Fruit fly (Drosophila melanogaster) whole organism, embryonic: ENCODE data around the gene CheB38b.

Experiments
- Awh ChIP-seq: fragments of 200-800 bp; sonication (Bioruptor generic); IDR thresholded peaks from 2 replicates; pipeline ENCODE4, ENCODE4 v1.3.6; 2022; ENCODE audit warnings: missing biosample characterization, missing genetic modification characterization
- BtbVII ChIP-seq: fragments of 200-800 bp; sonication (Bioruptor generic); optimal IDR thresholded peaks from 3 replicates; lab custom pipeline; 2017; ENCODE audit warnings: missing biosample characterization, mild to moderate bottlenecking, missing genetic modification characterization
- CG10321 ChIP-seq: fragments of 200-800 bp; sonication (Bioruptor generic); IDR thresholded peaks from 2 replicates; pipeline ENCODE4 v1.3.6; 2022; ENCODE audit warnings: missing biosample characterization, missing genetic modification characterization
- CG12219 ChIP-seq: fragments of 200-800 bp; sonication (Bioruptor generic); optimal IDR thresholded peaks from 3 replicates; lab custom pipeline; 2018; ENCODE audit warnings: missing biosample characterization, mild to moderate bottlenecking, missing genetic modification characterization
- CG12391 ChIP-seq: fragments of 200-800 bp; sonication (Bioruptor generic); optimal IDR thresholded peaks from 3 replicates; lab custom pipeline; 2018; ENCODE audit warnings: missing biosample characterization, mild to moderate bottlenecking, missing genetic modification characterization, moderate library complexity
- CG12769 ChIP-seq: fragments of 200-800 bp; sonication (Bioruptor generic); optimal IDR thresholded peaks from 2 replicates; lab custom pipeline; 2019; ENCODE audit warnings: missing biosample characterization, mild to moderate bottlenecking, missing genetic modification characterization, moderate library complexity
- CG14014 ChIP-seq: fragments of 200-800 bp; sonication (Bioruptor generic); IDR thresholded peaks from 2 replicates; pipeline ENCODE4 v1.3.6; 2022; ENCODE audit warnings: missing biosample characterization, missing genetic modification characterization
- CG18476 ChIP-seq: fragments of 200-800 bp; sonication (Bioruptor generic); optimal IDR thresholded peaks from 2 replicates; lab custom pipeline; 2016; ENCODE audit warnings: missing biosample characterization, mild to moderate bottlenecking, missing genetic modification characterization
- CG2678 ChIP-seq: fragments of 200-800 bp; sonication (Bioruptor generic); optimal IDR thresholded peaks from 3 replicates; lab custom pipeline; 2019; ENCODE audit warnings: missing biosample characterization, mild to moderate bottlenecking, missing genetic modification characterization, moderate library complexity
- CG2712 ChIP-seq: fragments of 200-800 bp; optimal IDR thresholded peaks from 3 replicates; lab custom pipeline; 2019; ENCODE audit warnings: missing biosample characterization, mild to moderate bottlenecking, missing genetic modification characterization, moderate library complexity
- CG3281 ChIP-seq: fragments of 200-800 bp; sonication (Bioruptor generic); optimal IDR thresholded peaks from 3 replicates; lab custom pipeline; 2017; ENCODE audit warnings: missing biosample characterization, mild to moderate bottlenecking, missing genetic modification characterization
- CG42726 ChIP-seq: fragments of 200-800 bp; sonication (Bioruptor generic); IDR thresholded peaks from 2 replicates; pipeline ENCODE4 v1.3.6; 2022; ENCODE audit warnings: missing biosample characterization, missing genetic modification characterization; ENCODE audit not compliant: partially characterized antibody
- CG4282 ChIP-seq: fragments of 200-800 bp; sonication (Bioruptor generic); optimal IDR thresholded peaks from 2 replicates; lab custom pipeline; 2016; ENCODE audit warnings: missing biosample characterization, missing genetic modification characterization
- CG4617 ChIP-seq: fragments of 200-800 bp; sonication (Bioruptor generic); optimal IDR thresholded peaks from 3 replicates; lab custom pipeline; 2016; ENCODE audit warnings: missing biosample characterization, missing genetic modification characterization, borderline replicate concordance
- CG7271 ChIP-seq: fragments of 200-800 bp; sonication (Bioruptor generic); optimal IDR thresholded peaks from 2 replicates; lab custom pipeline; 2018; ENCODE audit warnings: missing biosample characterization, mild to moderate bottlenecking, missing genetic modification characterization, moderate library complexity
- CG7745 ChIP-seq: fragments of 200-800 bp; sonication (Bioruptor generic); optimal IDR thresholded peaks from 2 replicates; lab custom pipeline; 2018; ENCODE audit warnings: missing biosample characterization, mild to moderate bottlenecking, missing genetic modification characterization, moderate library complexity
- CG8924 ChIP-seq: fragments of 200-800 bp; optimal IDR thresholded peaks from 3 replicates; lab custom pipeline; 2019; ENCODE audit warnings: missing biosample characterization, mild to moderate bottlenecking, missing genetic modification characterization, moderate library complexity
- Dbx ChIP-seq: fragments of 200-800 bp; sonication (Bioruptor generic); IDR thresholded peaks from 3 replicates; pipeline ENCODE4 v1.3.6; 2022; ENCODE audit warnings: missing biosample characterization, missing genetic modification characterization
- Hmr ChIP-seq: fragments of 200-800 bp; sonication (Bioruptor generic); optimal IDR thresholded peaks from 3 replicates; lab custom pipeline; 2017; ENCODE audit warnings: mild to moderate bottlenecking, missing biosample characterization, missing genetic modification reagents, missing genetic modification characterization
- Hr51 ChIP-seq, 2 experiments: fragments of 200-800 bp; sonication (Bioruptor generic); optimal IDR thresholded peaks; 2 replicates in 1 of 2; 3 replicates in 1 of 2; lab custom pipeline; 2016 to 2018; ENCODE audit warnings: missing biosample characterization in 2 of 2, missing genetic modification characterization in 2 of 2, mild to moderate bottlenecking in 1 of 2, moderate library complexity in 1 of 2
- Lpt ChIP-seq: fragments of >200 bp; optimal IDR thresholded peaks from 2 replicates; lab custom pipeline; 2018; ENCODE audit warnings: missing biosample characterization, missing genetic modification characterization
- MESR4 ChIP-seq: fragments of 200-800 bp; sonication (Bioruptor generic); optimal IDR thresholded peaks from 2 replicates; lab custom pipeline; 2018; ENCODE audit warnings: missing biosample characterization, mild to moderate bottlenecking, missing genetic modification characterization, moderate library complexity
- Oli ChIP-seq: fragments of 200-800 bp; sonication (Bioruptor generic); optimal IDR thresholded peaks from 2 replicates; lab custom pipeline; 2018; ENCODE audit warnings: missing biosample characterization, mild to moderate bottlenecking, missing genetic modification characterization, moderate library complexity
- Opbp ChIP-seq: fragments of 200-800 bp; sonication (Bioruptor generic); IDR thresholded peaks from 3 replicates; pipeline ENCODE4 v1.3.6; 2022; ENCODE audit warnings: missing biosample characterization, missing genetic modification characterization; ENCODE audit not compliant: partially characterized antibody
- Sin3A ChIP-seq: fragments of >200 bp; optimal IDR thresholded peaks from 2 replicates; lab custom pipeline; 2018
- Six4 ChIP-seq: fragments of 200-800 bp; sonication (Bioruptor generic); optimal IDR thresholded peaks from 2 replicates; lab custom pipeline; 2016; ENCODE audit warnings: missing biosample characterization, missing genetic modification characterization
- Xrp1 ChIP-seq: fragments of 200-800 bp; sonication (Bioruptor generic); IDR thresholded peaks from 2 replicates; pipeline ENCODE4 v1.3.6; 2022; ENCODE audit warnings: missing biosample characterization, missing genetic modification characterization
- ab ChIP-seq: fragments of 200-800 bp; sonication (Bioruptor generic); optimal IDR thresholded peaks from 2 replicates; lab custom pipeline; 2016; ENCODE audit warnings: missing biosample characterization, missing genetic modification characterization
- aop ChIP-seq: fragments of 200-800 bp; sonication (Bioruptor generic); IDR thresholded peaks from 2 replicates; pipeline ENCODE4 v1.3.6; 2022; ENCODE audit warnings: missing biosample characterization, missing genetic modification characterization
- bbx ChIP-seq: fragments of 200-800 bp; sonication (Bioruptor generic); IDR thresholded peaks from 2 replicates; pipeline ENCODE4 v1.3.6; 2022; ENCODE audit warnings: missing biosample characterization, missing genetic modification characterization; ENCODE audit not compliant: partially characterized antibody
- br ChIP-seq: fragments of >200 bp; optimal IDR thresholded peaks from 2 replicates; lab custom pipeline; 2017
- chn ChIP-seq: fragments of 200-800 bp; sonication (Bioruptor generic); optimal IDR thresholded peaks from 2 replicates; lab custom pipeline; 2016; ENCODE audit warnings: missing biosample characterization, missing genetic modification characterization
- ci ChIP-seq: fragments of 200-800 bp; sonication (Bioruptor generic); IDR thresholded peaks from 3 replicates; pipeline ENCODE4 v1.3.6; 2022; ENCODE audit warnings: missing biosample characterization, missing genetic modification characterization
- emc ChIP-seq: fragments of 200-800 bp; sonication (Bioruptor generic); optimal IDR thresholded peaks from 2 replicates; lab custom pipeline; 2016; ENCODE audit warnings: missing biosample characterization, missing genetic modification characterization
- fd96Cb ChIP-seq: fragments of 200-800 bp; sonication (Bioruptor generic); optimal IDR thresholded peaks from 2 replicates; lab custom pipeline; 2018; ENCODE audit warnings: missing biosample characterization, mild to moderate bottlenecking, missing genetic modification characterization, moderate library complexity
- grau ChIP-seq: fragments of 200-800 bp; optimal IDR thresholded peaks from 3 replicates; lab custom pipeline; 2019; ENCODE audit warnings: missing biosample characterization, mild to moderate bottlenecking, missing genetic modification characterization, moderate library complexity
- insv ChIP-seq, 2 experiments: fragments of 200-800 bp; sonication (Bioruptor generic); optimal IDR thresholded peaks; 3 replicates each; lab custom pipeline; 2016 to 2018; ENCODE audit warnings: missing biosample characterization in 2 of 2, missing genetic modification characterization in 2 of 2
- ken ChIP-seq: fragments of 200-800 bp; sonication (Bioruptor generic); IDR thresholded peaks from 3 replicates; pipeline ENCODE4 v1.3.6; 2022; ENCODE audit warnings: missing biosample characterization, missing genetic modification characterization
- luna ChIP-seq: fragments of 200-800 bp; sonication (Bioruptor generic); optimal IDR thresholded peaks from 2 replicates; lab custom pipeline; 2016; ENCODE audit warnings: missing biosample characterization, missing genetic modification characterization
- mam ChIP-seq: fragments of 200-800 bp; sonication (Bioruptor generic); optimal IDR thresholded peaks from 3 replicates; lab custom pipeline; 2016; ENCODE audit warnings: missing biosample characterization, missing genetic modification characterization
- oc ChIP-seq: fragments of 200-800 bp; sonication (Bioruptor generic); optimal IDR thresholded peaks from 2 replicates; lab custom pipeline; 2018; ENCODE audit warnings: missing biosample characterization, mild to moderate bottlenecking, missing genetic modification characterization, moderate library complexity
- p53 ChIP-seq: fragments of 200-800 bp; sonication (Bioruptor generic); optimal IDR thresholded peaks from 2 replicates; lab custom pipeline; 2016; ENCODE audit warnings: missing biosample characterization, missing genetic modification characterization
- pan ChIP-seq, 4 experiments: fragments of >200 bp in 3 of 4; fragments of 200-800 bp in 1 of 4; sonication (Bioruptor generic) in 1 of 4; optimal IDR thresholded peaks in 3 of 4; IDR thresholded peaks in 1 of 4; 2 replicates each; pipeline versions ENCODE4 v1.3.6 to Lab custom; 2017 to 2022; ENCODE audit warnings: missing biosample characterization in 2 of 4, missing genetic modification characterization in 2 of 4, mixed read lengths in 1 of 4
- sima ChIP-seq: fragments of 200-800 bp; sonication (Bioruptor generic); optimal IDR thresholded peaks from 2 replicates; lab custom pipeline; 2016; ENCODE audit warnings: missing biosample characterization, missing genetic modification characterization
- sna ChIP-seq: fragments of 200-800 bp; sonication (Bioruptor generic); IDR thresholded peaks from 2 replicates; pipeline ENCODE4 v1.3.6; 2022; ENCODE audit warnings: missing biosample characterization, missing genetic modification characterization; ENCODE audit not compliant: partially characterized antibody
- sr ChIP-seq: fragments of 200-800 bp; sonication (Bioruptor generic); IDR thresholded peaks from 3 replicates; pipeline ENCODE4 v1.3.6; 2022; ENCODE audit warnings: missing biosample characterization, missing genetic modification characterization
- ttk ChIP-seq: fragments of 200-800 bp; sonication (Bioruptor generic); IDR thresholded peaks from 2 replicates; pipeline ENCODE4 v2.1.2; 2022; ENCODE audit warnings: missing biosample characterization, missing genetic modification characterization
- tx ChIP-seq: fragments of 200-800 bp; sonication (Bioruptor generic); optimal IDR thresholded peaks from 2 replicates; lab custom pipeline; 2016; ENCODE audit warnings: missing biosample characterization, missing genetic modification characterization
- unc-4 ChIP-seq: fragments of 200-800 bp; sonication (Bioruptor generic); IDR thresholded peaks from 2 replicates; pipeline ENCODE4 v1.3.6; 2022; ENCODE audit warnings: missing biosample characterization, missing genetic modification characterization; ENCODE audit not compliant: partially characterized antibody
- zf30C ChIP-seq: fragments of 200-800 bp; sonication (Bioruptor generic); optimal IDR thresholded peaks from 3 replicates; lab custom pipeline; 2018; ENCODE audit warnings: missing biosample characterization, mild to moderate bottlenecking, missing genetic modification characterization

Gene CheB38b

DNA sequence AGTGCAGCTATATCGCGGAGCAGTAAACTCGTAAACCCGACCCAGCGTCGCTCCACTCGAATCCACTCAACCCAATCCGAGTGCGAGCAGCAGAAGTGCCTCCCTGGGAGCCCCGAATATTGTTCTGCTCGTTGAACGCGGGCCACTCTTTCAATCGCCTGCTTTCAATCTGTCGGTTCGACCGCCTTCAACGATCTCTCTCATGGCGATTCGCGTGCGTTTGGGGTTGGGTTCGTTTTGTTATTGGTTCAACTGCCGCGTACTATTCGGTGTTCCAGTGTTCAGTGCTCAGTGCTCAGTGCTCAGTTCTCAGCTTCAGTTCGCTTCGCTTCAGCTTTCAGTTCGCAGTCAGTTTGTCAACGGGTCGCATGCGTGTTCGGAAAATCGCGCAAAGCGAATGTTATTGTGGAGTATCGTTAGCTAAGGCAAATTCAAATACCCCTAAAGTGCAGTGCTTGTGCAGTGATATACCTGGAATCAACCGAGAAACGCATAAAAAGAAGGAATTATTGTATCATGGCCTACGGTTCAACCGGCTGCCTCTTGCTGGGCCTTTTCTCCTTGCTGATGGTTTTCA is 23.5 kb upstream of the CheB38b start, which contains the start of gene CG31676 (continued):
- TF ChIP-seq ken (GFP tag; lab: Robert Waterston, UW), result no peak
- no peak for TF ChIP-seq Oli (tag; lab: Kevin White, UChicago)
- TF ChIP-seq ttk, result no peak
- peak; percentile 70 for TF ChIP-seq ci
- no peak for TF ChIP-seq Awh (GFP tag; lab: Robert Waterston, UW)
- no peak for TF ChIP-seq bbx (GFP tag; lab: Robert Waterston, UW)
- TF ChIP-seq CG4617 (GFP tag; lab: Kevin White, UChicago), result no peak
- TF ChIP-seq Sin3A (lab: Kevin White, UChicago), result no peak
- TF ChIP-seq CG10321 (GFP tag; lab: Robert Waterston, UW), result no peak
- TF ChIP-seq CG12219, result peak; percentile 34
- TF ChIP-seq emc (GFP tag; lab: Kevin White, UChicago), result no peak
- peak; percentile 56 for TF ChIP-seq CG3281 (GFP tag; lab: Kevin White, UChicago)
- no peak for TF ChIP-seq sr (GFP tag; lab: Robert Waterston, UW)
- TF ChIP-seq CG42726, result no peak
- no peak for TF ChIP-seq mam (GFP tag; lab: Kevin White, UChicago)
- no peak for TF ChIP-seq Xrp1 (GFP tag; lab: Robert Waterston, UW)
- TF ChIP-seq aop (GFP tag; lab: Robert Waterston, UW), result no peak
- TF ChIP-seq luna (GFP tag; lab: Kevin White, UChicago), result peak; percentile 46
- TF ChIP-seq zf30C (GFP tag; lab: Kevin White, UChicago), result no peak
- no peak for TF ChIP-seq Lpt (GFP tag; lab: Kevin White, UChicago)
- TF ChIP-seq CG2678 (tag; lab: Kevin White, UChicago), result no peak
- no peak; the same call in 1 of the 2 replicates for TF ChIP-seq CG14014 (GFP tag; lab: Robert Waterston, UW)
- no peak for TF ChIP-seq sima
- TF ChIP-seq tx (GFP tag; lab: Kevin White, UChicago), result no peak
- no peak for TF ChIP-seq Hr51 (GFP tag; optimal IDR thresholded peaks at IDR 0.05; lab: Kevin White, UChicago)
- no peak for TF ChIP-seq CG7271 (tag; lab: Kevin White, UChicago)
- TF ChIP-seq Opbp (GFP tag; lab: Robert Waterston, UW), result no peak
- no peak for TF ChIP-seq CG8924
- no peak for TF ChIP-seq fd96Cb (tag; lab: Kevin White, UChicago)
- no peak for TF ChIP-seq oc (tag; lab: Kevin White, UChicago)
- no peak for TF ChIP-seq CG7745 (tag; lab: Kevin White, UChicago)
- TF ChIP-seq Six4, result no peak
- TF ChIP-seq MESR4 (GFP tag; lab: Kevin White, UChicago), result no peak
- peak; percentile 53 for TF ChIP-seq Hmr
- TF ChIP-seq sna (GFP tag; lab: Robert Waterston, UW), result no peak
- no peak for TF ChIP-seq CG18476 (GFP tag; lab: Kevin White, UChicago)
- TF ChIP-seq CG2712 (tag; lab: Kevin White, UChicago), result no peak
- TF ChIP-seq BtbVII (GFP tag; lab: Kevin White, UChicago), result peak; percentile 42
- no peak for TF ChIP-seq ab (GFP tag; lab: Kevin White, UChicago)
- TF ChIP-seq Dbx, result no peak
- no peak for TF ChIP-seq insv (GFP tag; optimal IDR thresholded peaks at IDR 0.05; lab: Kevin White, UChicago)
- no peak for TF ChIP-seq p53 (GFP tag; lab: Kevin White, UChicago)
- TF ChIP-seq unc-4 (GFP tag; lab: Robert Waterston, UW), result no peak
- TF ChIP-seq chn, result no peak
- no peak for TF ChIP-seq CG4282 (GFP tag; lab: Kevin White, UChicago)
- TF ChIP-seq br (lab: Kevin White, UChicago), result no peak
- TF ChIP-seq pan (optimal IDR thresholded peaks at IDR 0.05; lab: Kevin White, UChicago), result no peak
- TF ChIP-seq pan (GFP tag; optimal IDR thresholded peaks at IDR 0.05 in 1 of 2, IDR thresholded peaks at IDR 0.05 in 1 of 2), result no peak
- peak; percentile 42 for TF ChIP-seq CG12769 (tag; lab: Kevin White, UChicago)
- no peak for TF ChIP-seq grau (tag; lab: Kevin White, UChicago)
- no peak for TF ChIP-seq CG12391 (tag; lab: Kevin White, UChicago)
